Worm (Caenorhabditis elegans) whole organism, L4/young adult: ENCODE results near the gene nhr-159.

ENCODE experiments used
- dao-5 ChIP-seq: sonication (generic microtip); optimal IDR thresholded peaks from 2 replicates; lab custom pipeline; 2016; ENCODE audit warnings: missing genotype, missing genetic modification characterization, moderate library complexity, missing compliant biosample characterization
- him-1 ChIP-seq: sonication (generic microtip); optimal IDR thresholded peaks from 2 replicates; lab custom pipeline; 2016; ENCODE audit warnings: missing genotype, missing genetic modification reagents, missing genetic modification characterization, missing compliant biosample characterization

ce11 chrV:3847268-3847667 lies 30.9 kb downstream of the nhr-159 start, which contains the start of gene nhr-185:
- no peak for TF ChIP-seq him-1 (tag; lab: Kevin White, UChicago)
- TF ChIP-seq dao-5 (tag; lab: Kevin White, UChicago) = no peak
